Fruit fly (Drosophila melanogaster) whole organism, embryonic: ENCODE data around the gene kis.

Source experiments
- B-H1 ChIP-seq: fragments of 200-800 bp; sonication (Bioruptor generic); IDR thresholded peaks from 3 replicates; pipeline ENCODE4 v1.3.6; 2022; ENCODE audit warnings: missing biosample characterization, missing genetic modification characterization
- CG10274 ChIP-seq: fragments of 200-800 bp; sonication (Bioruptor generic); optimal IDR thresholded peaks from 3 replicates; lab custom pipeline; 2017; ENCODE audit warnings: missing biosample characterization, mild to moderate bottlenecking, missing genetic modification characterization
- CG10979 ChIP-seq: fragments of 200-800 bp; sonication (Bioruptor generic); optimal IDR thresholded peaks from 2 replicates; lab custom pipeline; 2018; ENCODE audit warnings: missing biosample characterization, mild to moderate bottlenecking, missing genetic modification characterization, moderate library complexity
- CG11560 ChIP-seq: fragments of 200-800 bp; sonication (Bioruptor generic); IDR thresholded peaks from 3 replicates; pipeline ENCODE4 v1.3.6; 2022; ENCODE audit warnings: missing biosample characterization, missing genetic modification characterization
- CG12299 ChIP-seq: fragments of 200-800 bp; sonication (Bioruptor generic); optimal IDR thresholded peaks from 2 replicates; lab custom pipeline; 2018; ENCODE audit warnings: missing biosample characterization, mild to moderate bottlenecking, missing genetic modification characterization
- CG15601 ChIP-seq: fragments of 200-800 bp; sonication (Bioruptor generic); optimal IDR thresholded peaks from 3 replicates; lab custom pipeline; 2019; ENCODE audit warnings: missing biosample characterization, mild to moderate bottlenecking, missing genetic modification characterization, moderate library complexity
- CG17361 ChIP-seq: fragments of 200-800 bp; sonication (Bioruptor generic); IDR thresholded peaks from 3 replicates; pipeline ENCODE4 v1.3.6; 2022; ENCODE audit warnings: missing biosample characterization, missing genetic modification characterization
- CG18764 ChIP-seq: fragments of 200-800 bp; sonication (Bioruptor generic); optimal IDR thresholded peaks from 3 replicates; lab custom pipeline; 2016; ENCODE audit warnings: missing biosample characterization, missing genetic modification characterization
- CG2712 ChIP-seq: fragments of 200-800 bp; optimal IDR thresholded peaks from 3 replicates; lab custom pipeline; 2019; ENCODE audit warnings: missing biosample characterization, mild to moderate bottlenecking, missing genetic modification characterization, moderate library complexity
- CG2875 ChIP-seq: fragments of 200-800 bp; sonication (Bioruptor generic); optimal IDR thresholded peaks from 2 replicates; lab custom pipeline; 2017; ENCODE audit warnings: missing biosample characterization, mild to moderate bottlenecking, missing genetic modification characterization, missing genetic modification reagents
- CG2889 ChIP-seq: fragments of 200-800 bp; sonication (Bioruptor generic); IDR thresholded peaks from 3 replicates; pipeline ENCODE4 v1.3.6; 2022; ENCODE audit warnings: missing biosample characterization, missing genetic modification characterization
- CG32772 ChIP-seq: fragments of 200-800 bp; sonication (Bioruptor generic); IDR thresholded peaks from 2 replicates; pipeline ENCODE4 v1.3.6; 2022; ENCODE audit warnings: missing biosample characterization, missing genetic modification characterization
- CG33557 ChIP-seq: fragments of 200-800 bp; sonication (Bioruptor generic); optimal IDR thresholded peaks from 2 replicates; lab custom pipeline; 2019; ENCODE audit warnings: missing biosample characterization, mild to moderate bottlenecking, missing genetic modification characterization, moderate library complexity
- CG42726 ChIP-seq: fragments of 200-800 bp; sonication (Bioruptor generic); IDR thresholded peaks from 2 replicates; pipeline ENCODE4 v1.3.6; 2022; ENCODE audit warnings: missing biosample characterization, missing genetic modification characterization; ENCODE audit not compliant: partially characterized antibody
- CG4328 ChIP-seq: fragments of 200-800 bp; sonication (Bioruptor generic); optimal IDR thresholded peaks from 3 replicates; lab custom pipeline; 2017; ENCODE audit warnings: missing biosample characterization, missing genetic modification reagents, missing genetic modification characterization
- CG6175 ChIP-seq: fragments of 200-800 bp; sonication (Bioruptor generic); IDR thresholded peaks from 3 replicates; pipeline ENCODE4 v1.3.6; 2022; ENCODE audit warnings: missing biosample characterization, missing genetic modification characterization
- CG6654 ChIP-seq: fragments of 200-800 bp; sonication (Bioruptor generic); optimal IDR thresholded peaks from 2 replicates; lab custom pipeline; 2017; ENCODE audit warnings: missing biosample characterization, mild to moderate bottlenecking, missing genetic modification characterization
- CG6683 ChIP-seq: fragments of 200-800 bp; sonication (Bioruptor generic); optimal IDR thresholded peaks from 2 replicates; lab custom pipeline; 2017; ENCODE audit warnings: missing biosample characterization, mild to moderate bottlenecking, missing genetic modification characterization, missing genetic modification reagents
- CG7357 ChIP-seq: fragments of 200-800 bp; sonication (Bioruptor generic); IDR thresholded peaks from 3 replicates; pipeline ENCODE4 v1.3.6; 2022; ENCODE audit warnings: missing biosample characterization, missing genetic modification characterization
- CG7372 ChIP-seq: fragments of 200-800 bp; sonication (Bioruptor generic); IDR thresholded peaks from 2 replicates; pipeline ENCODE4 v1.3.6; 2022; ENCODE audit warnings: missing biosample characterization, missing genetic modification characterization
- CG8924 ChIP-seq: fragments of 200-800 bp; optimal IDR thresholded peaks from 3 replicates; lab custom pipeline; 2019; ENCODE audit warnings: missing biosample characterization, mild to moderate bottlenecking, missing genetic modification characterization, moderate library complexity
- CG9797 ChIP-seq: fragments of 200-800 bp; sonication (Bioruptor generic); optimal IDR thresholded peaks from 3 replicates; lab custom pipeline; 2018; ENCODE audit warnings: missing biosample characterization, mild to moderate bottlenecking, missing genetic modification characterization
- Dll ChIP-seq: fragments of 200-800 bp; sonication (Bioruptor generic); IDR thresholded peaks from 4 replicates; pipeline ENCODE4 v1.3.6; 2022; ENCODE audit warnings: missing biosample characterization, missing genetic modification characterization; ENCODE audit not compliant: partially characterized antibody
- Dp ChIP-seq: fragments of 200-800 bp; sonication (Bioruptor generic); optimal IDR thresholded peaks from 2 replicates; lab custom pipeline; 2018; ENCODE audit warnings: missing biosample characterization, mild to moderate bottlenecking, missing genetic modification characterization, moderate library complexity
- Drgx ChIP-seq: fragments of 200-800 bp; sonication (Bioruptor generic); IDR thresholded peaks from 2 replicates; pipeline ENCODE4 v1.3.6; 2022; ENCODE audit warnings: missing biosample characterization, missing genetic modification characterization
- E2f1 ChIP-seq: fragments of 200-800 bp; sonication (Bioruptor generic); IDR thresholded peaks from 2 replicates; pipeline ENCODE4 v1.3.6; 2022; ENCODE audit warnings: missing biosample characterization, missing genetic modification characterization
- Hr51 ChIP-seq, 2 experiments: fragments of 200-800 bp; sonication (Bioruptor generic); optimal IDR thresholded peaks; 2 replicates in 1 of 2; 3 replicates in 1 of 2; lab custom pipeline; 2016 to 2018; ENCODE audit warnings: missing biosample characterization in 2 of 2, missing genetic modification characterization in 2 of 2, mild to moderate bottlenecking in 1 of 2, moderate library complexity in 1 of 2
- Hsf ChIP-seq: fragments of 200-800 bp; sonication (Bioruptor generic); optimal IDR thresholded peaks from 3 replicates; lab custom pipeline; 2016; ENCODE audit warnings: missing biosample characterization, missing genetic modification characterization
- Med ChIP-seq: fragments of 200-800 bp; sonication (Bioruptor generic); peaks from one replicate; lab custom pipeline; 2016; ENCODE audit warnings: missing biosample characterization, missing genetic modification characterization, mild to moderate bottlenecking, inconsistent platforms, moderate library complexity
- Rfx ChIP-seq: fragments of 200-800 bp; sonication (Bioruptor generic); IDR thresholded peaks from 2 replicates; pipeline ENCODE4 v1.3.6; 2022; ENCODE audit warnings: missing biosample characterization, missing genetic modification characterization
- Sox100B ChIP-seq: fragments of 200-800 bp; sonication (Bioruptor generic); optimal IDR thresholded peaks from 3 replicates; lab custom pipeline; 2018; ENCODE audit warnings: missing biosample characterization, mild to moderate bottlenecking, missing genetic modification characterization
- Spps ChIP-seq: fragments of 200-800 bp; sonication (Bioruptor generic); optimal IDR thresholded peaks from 2 replicates; lab custom pipeline; 2018; ENCODE audit warnings: missing biosample characterization, mild to moderate bottlenecking, missing genetic modification characterization
- az2 ChIP-seq: fragments of 200-800 bp; sonication (Bioruptor generic); optimal IDR thresholded peaks from 3 replicates; lab custom pipeline; 2016; ENCODE audit warnings: missing biosample characterization, missing genetic modification characterization
- br ChIP-seq: fragments of >200 bp; optimal IDR thresholded peaks from 2 replicates; lab custom pipeline; 2017
- bsh ChIP-seq, 2 experiments: fragments of 200-800 bp; sonication (Bioruptor generic); optimal IDR thresholded peaks; 2 replicates each; lab custom pipeline; 2017 to 2018; ENCODE audit warnings: mild to moderate bottlenecking in 2 of 2, missing biosample characterization in 2 of 2, missing genetic modification characterization in 2 of 2, moderate library complexity in 1 of 2
- dmrt11E ChIP-seq: fragments of 200-800 bp; sonication (Bioruptor generic); optimal IDR thresholded peaks from 3 replicates; lab custom pipeline; 2018; ENCODE audit warnings: missing biosample characterization, mild to moderate bottlenecking, missing genetic modification characterization, moderate library complexity
- dmrt99B ChIP-seq: fragments of 200-800 bp; sonication (Bioruptor generic); optimal IDR thresholded peaks from 2 replicates; lab custom pipeline; 2018; ENCODE audit warnings: missing biosample characterization, mild to moderate bottlenecking, missing genetic modification characterization, moderate library complexity
- eyg ChIP-seq: fragments of 200-800 bp; sonication (Bioruptor generic); optimal IDR thresholded peaks from 3 replicates; lab custom pipeline; 2016; ENCODE audit warnings: missing biosample characterization, missing genetic modification characterization
- insv ChIP-seq, 2 experiments: fragments of 200-800 bp; sonication (Bioruptor generic); optimal IDR thresholded peaks; 3 replicates each; lab custom pipeline; 2016 to 2018; ENCODE audit warnings: missing biosample characterization in 2 of 2, missing genetic modification characterization in 2 of 2
- lbe ChIP-seq: fragments of 200-800 bp; sonication (Bioruptor generic); optimal IDR thresholded peaks from 2 replicates; lab custom pipeline; 2016; ENCODE audit warnings: missing biosample characterization, mild to moderate bottlenecking, missing genetic modification characterization
- lilli ChIP-seq: fragments of 200-800 bp; sonication (Bioruptor generic); optimal IDR thresholded peaks from 3 replicates; lab custom pipeline; 2016; ENCODE audit warnings: missing biosample characterization, missing genetic modification characterization
- onecut ChIP-seq: fragments of 200-800 bp; sonication (Bioruptor generic); IDR thresholded peaks from 2 replicates; pipeline ENCODE4 v1.3.6; 2022; ENCODE audit warnings: missing biosample characterization, missing genetic modification characterization
- peb ChIP-seq: fragments of 200-800 bp; sonication (Bioruptor generic); IDR thresholded peaks from 2 replicates; pipeline ENCODE4 v1.3.6; 2022; ENCODE audit warnings: missing biosample characterization, missing genetic modification characterization
- ranshi ChIP-seq: fragments of 200-800 bp; sonication (Bioruptor generic); IDR thresholded peaks from 2 replicates; pipeline ENCODE4 v1.3.6; 2022; ENCODE audit warnings: missing biosample characterization, missing genetic modification characterization
- schlank ChIP-seq: fragments of 200-800 bp; sonication (Bioruptor generic); optimal IDR thresholded peaks from 2 replicates; lab custom pipeline; 2018; ENCODE audit warnings: missing biosample characterization, mild to moderate bottlenecking, missing genetic modification characterization
- sna ChIP-seq: fragments of 200-800 bp; sonication (Bioruptor generic); IDR thresholded peaks from 2 replicates; pipeline ENCODE4 v1.3.6; 2022; ENCODE audit warnings: missing biosample characterization, missing genetic modification characterization; ENCODE audit not compliant: partially characterized antibody
- ssp ChIP-seq: fragments of 200-800 bp; sonication (Bioruptor generic); IDR thresholded peaks from 2 replicates; pipeline ENCODE4 v1.3.6; 2022; ENCODE audit warnings: missing biosample characterization, missing genetic modification characterization

kis gene

dm6 chr2L:297480-298284, 47.1 kb upstream of the kis start, which contains the start of gene Pi3K21B (continued):
- TF ChIP-seq CG7372 = peak; percentile 80
- TF ChIP-seq ssp (GFP tag; lab: Robert Waterston, UW) = peak; percentile 84
- peak; percentile 70 for TF ChIP-seq CG7357
- TF ChIP-seq Rfx (GFP tag; lab: Robert Waterston, UW) = peak; percentile 96
- TF ChIP-seq lilli (GFP tag; lab: Kevin White, UChicago) = peak; percentile 95
- peak; percentile 74 for TF ChIP-seq onecut (GFP tag; lab: Robert Waterston, UW)
- peak; percentile 94 for TF ChIP-seq CG17361 (GFP tag; lab: Robert Waterston, UW)
- TF ChIP-seq CG6175 (GFP tag; lab: Robert Waterston, UW) = 0 out of 3 replicates have a peak, but pooled peaks have one; percentile 67
- peak; percentile 83 for TF ChIP-seq lbe (GFP tag; lab: Kevin White, UChicago)
- TF ChIP-seq CG10979 = peak; percentile 80
- peak; percentile 78 for TF ChIP-seq eyg (GFP tag; lab: Kevin White, UChicago)
- TF ChIP-seq B-H1 (GFP tag; lab: Robert Waterston, UW) = peak; percentile 74
- peak; percentile 87 for TF ChIP-seq CG15601 (tag; lab: Kevin White, UChicago)
- TF ChIP-seq CG33557 (GFP tag; lab: Kevin White, UChicago) = peak; percentile 86
- peak; percentile 90 for TF ChIP-seq Hsf (GFP tag; lab: Kevin White, UChicago)
- peak; percentile 74 for TF ChIP-seq CG2875
- peak; percentile 88 for TF ChIP-seq dmrt11E (tag; lab: Kevin White, UChicago)
- TF ChIP-seq insv (GFP tag; optimal IDR thresholded peaks at IDR 0.05; lab: Kevin White, UChicago) = peak in 1 of 2 experiments; percentile 74
- peak; percentile 87 for TF ChIP-seq az2
- no peak for TF ChIP-seq br (lab: Kevin White, UChicago)
- peak; percentile 75 for TF ChIP-seq CG2889 (GFP tag; lab: Robert Waterston, UW)
- peak; percentile 38 for TF ChIP-seq schlank (tag; lab: Kevin White, UChicago)
- TF ChIP-seq CG18764 (GFP tag; lab: Kevin White, UChicago) = peak; percentile 81
- TF ChIP-seq peb = peak; percentile 70
- TF ChIP-seq Spps (tag; lab: Kevin White, UChicago) = peak; percentile 58
- peak; percentile 75 for TF ChIP-seq E2f1 (GFP tag; lab: Robert Waterston, UW)
- peak; percentile 78 for TF ChIP-seq CG11560 (tag; lab: Robert Waterston, UW)
- peak; percentile 60 for TF ChIP-seq CG6683 (GFP tag; lab: Kevin White, UChicago)
- peak; percentile 89 for TF ChIP-seq CG4328
- peak; percentile 56 for TF ChIP-seq Drgx (GFP tag; lab: Robert Waterston, UW)
- peak; percentile 86 for TF ChIP-seq dmrt99B
- TF ChIP-seq Sox100B (GFP tag; lab: Kevin White, UChicago) = peak; percentile 90
- peak; percentile 79 for TF ChIP-seq CG12299 (tag; lab: Kevin White, UChicago)
- TF ChIP-seq Hr51 (GFP tag; optimal IDR thresholded peaks at IDR 0.05; lab: Kevin White, UChicago) = peak; percentile 87 to 94
- TF ChIP-seq CG6654 = peak; percentile 65

dm6 chr2L:294452-295362, 44.1 kb upstream of the kis start, which contains the start of the genes U2af38 and Stip1:
Gene U2af38, minus strand, starts transcription at chr2L:294681.
Gene Stip1, plus strand, starts transcription at chr2L:295122.
- TF ChIP-seq Dll (peak; percentile 82), CG10274 (GFP tag; lab: Kevin White, UChicago) (no peak), CG42726 (GFP tag; lab: Robert Waterston, UW) (0 out of 2 replicates have a peak, but pooled peaks have one; percentile 16), CG2712 (peak; percentile 48), CG9797 (peak; percentile 38), bsh (GFP tag; optimal IDR thresholded peaks at IDR 0.05; lab: Kevin White, UChicago) (no peak), Rfx (GFP tag; lab: Robert Waterston, UW) (peak; percentile 38), CG32772 (GFP tag; lab: Robert Waterston, UW) (no peak), sna (GFP tag; lab: Robert Waterston, UW) (peak; percentile 54; the same call in 1 of the 2 replicates), Dp (GFP tag; lab: Kevin White, UChicago) (peak; percentile 34), Med (GFP tag; lab: Kevin White, UChicago) (peak; percentile 73), CG8924 (peak; percentile 47), ranshi (no peak)
